Fruit fly (Drosophila melanogaster): ENCODE data around the gene His4r.

The His4r gene

dm6 chr3R:14654976-14655896 lies 29.7 kb downstream of the His4r start (continued):
- TF ChIP-seq CG15073 (GFP tag; optimal IDR thresholded peaks at IDR 0.05) (no peak), CG11398 (GFP tag; optimal IDR thresholded peaks at IDR 0.05) (peak; percentile 89), esg (GFP tag; conservative IDR thresholded peaks at IDR 0.05) (peak; percentile 90), pho (GFP tag; optimal IDR thresholded peaks at IDR 0.05) (peak; percentile 90), kni (GFP tag; optimal IDR thresholded peaks at IDR 0.05) (peak; percentile 91), hth (optimal IDR thresholded peaks at IDR 0.05) (no peak), klu (GFP tag; IDR thresholded peaks at IDR 0.05) (peak; percentile 82), CHES-1-like (GFP tag; optimal IDR thresholded peaks at IDR 0.05) (peak; percentile 90), pum (GFP tag; optimal IDR thresholded peaks at IDR 0.05) (peak; percentile 90), yki (optimal IDR thresholded peaks at IDR 0.05) (no peak), tx (GFP tag; optimal IDR thresholded peaks at IDR 0.05) (peak; percentile 78), Chrac-16 (GFP tag; optimal IDR thresholded peaks at IDR 0.05) (peak; percentile 93), Xbp1 (GFP tag; optimal IDR thresholded peaks at IDR 0.05) (peak; percentile 93), Fer2 (tag; optimal IDR thresholded peaks at IDR 0.05) (peak; percentile 92), CG9797 (GFP tag; optimal IDR thresholded peaks at IDR 0.05) (peak; percentile 27), CG1602 (GFP tag; optimal IDR thresholded peaks at IDR 0.05) (peak; percentile 90), CoRest (tag; optimal IDR thresholded peaks at IDR 0.05) (peak; percentile 95), seq (GFP tag; IDR thresholded peaks at IDR 0.05) (peak; percentile 90), disco-r (GFP tag; optimal IDR thresholded peaks at IDR 0.05) (peak; percentile 74), CG4282 (GFP tag; optimal IDR thresholded peaks at IDR 0.05) (peak; percentile 84), CG8359 (GFP tag; optimal IDR thresholded peaks at IDR 0.05; ENCODE audit: borderline replicate concordance) (peak; percentile 83), Eip74EF (GFP tag; optimal IDR thresholded peaks at IDR 0.05) (peak in 1 of 2 experiments; percentile 83), pfk (GFP tag; optimal IDR thresholded peaks at IDR 0.05) (peak; percentile 51), jigr1 (GFP tag; IDR thresholded peaks at IDR 0.05) (peak; percentile 67; the same call in 1 of the 3 replicates), CG34224 (GFP tag; IDR thresholded peaks at IDR 0.05; ENCODE audit: partially characterized antibody) (peak; percentile 37; the same call in 2 of the 3 replicates), Asciz (GFP tag; optimal IDR thresholded peaks at IDR 0.05) (peak; percentile 86), HLH4C (GFP tag; IDR thresholded peaks at IDR 0.05; ENCODE audit: partially characterized antibody) (peak; percentile 49; the same call in 2 of the 3 replicates), schlank (tag; optimal IDR thresholded peaks at IDR 0.05) (peak; percentile 95), CG3838 (GFP tag; optimal IDR thresholded peaks at IDR 0.05) (peak; percentile 23), CG1024 (GFP tag; IDR thresholded peaks at IDR 0.05) (peak; percentile 80), fd102C (GFP tag; optimal IDR thresholded peaks at IDR 0.05) (peak; percentile 43), CG11696 (GFP tag; IDR thresholded peaks at IDR 0.05) (peak; percentile 78), Hmx (GFP tag; optimal IDR thresholded peaks at IDR 0.05) (peak; percentile 71), croc (GFP tag; conservative IDR thresholded peaks at IDR 0.05) (peak; percentile 80), sna (GFP tag; IDR thresholded peaks at IDR 0.05; ENCODE audit: partially characterized antibody) (no peak; the same call in 1 of the 2 replicates), cas (GFP tag; IDR thresholded peaks at IDR 0.05) (peak; percentile 72), CG13624 (GFP tag; optimal IDR thresholded peaks at IDR 0.05) (peak; percentile 93), Rfx (GFP tag; IDR thresholded peaks at IDR 0.05) (peak; percentile 95), NC2β (GFP tag; optimal IDR thresholded peaks at IDR 0.05) (peak; percentile 92), sob (GFP tag; IDR thresholded peaks at IDR 0.05) (peak; percentile 92), vvl (GFP tag; IDR thresholded peaks at IDR 0.05) (peak; percentile 96), CG34376 (GFP tag; optimal IDR thresholded peaks at IDR 0.05) (peak; percentile 92), CG8290 (GFP tag; optimal IDR thresholded peaks at IDR 0.05) (peak; percentile 87), CG8290 (tag; optimal IDR thresholded peaks at IDR 0.05) (peak; percentile 74 to 97), bab2 (GFP tag; optimal IDR thresholded peaks at IDR 0.05) (peak; percentile 95), tup (GFP tag; optimal IDR thresholded peaks at IDR 0.05) (peak; percentile 89), Fer1 (GFP tag; optimal IDR thresholded peaks at IDR 0.05) (peak; percentile 96), hkb (optimal IDR thresholded peaks at IDR 0.05) (peak; percentile 1), hkb (GFP tag; IDR thresholded peaks at IDR 0.05) (peak; percentile 93)
